Worm (Caenorhabditis elegans): ENCODE data around the gene F09E5.12.

Gene F09E5.12

DNA sequence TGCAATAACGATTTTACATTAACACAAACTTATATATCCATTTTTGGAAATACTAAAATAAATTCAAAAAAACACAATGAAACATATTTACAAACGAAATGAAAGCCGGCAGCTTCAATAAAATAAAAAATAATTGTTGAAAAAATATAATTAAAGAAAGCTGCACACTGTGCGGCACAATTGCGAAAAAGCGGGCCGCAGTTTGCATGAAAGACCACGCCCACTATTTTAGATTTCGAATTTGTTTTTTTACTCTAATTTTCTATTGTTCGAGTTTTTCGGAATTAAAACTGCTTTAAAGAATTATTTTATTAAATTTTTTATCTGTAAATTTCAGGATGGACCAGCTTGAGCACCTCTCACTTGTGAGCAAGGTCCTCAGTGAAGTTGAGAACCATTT lies 28.7 kb upstream of the F09E5.12 start, which contains the start of gene mog-5 (continued):
- no peak for TF ChIP-seq nhr-111 (GFP tag; optimal IDR thresholded peaks at IDR 0.05)
- TF ChIP-seq R02D3.7 (tag; optimal IDR thresholded peaks at IDR 0.05) = no peak
- no peak for TF ChIP-seq lim-7 (GFP tag; IDR thresholded peaks at IDR 0.05)
- TF ChIP-seq unc-39 (tag; optimal IDR thresholded peaks at IDR 0.05) = no peak
- TF ChIP-seq hlh-11 (tag; optimal IDR thresholded peaks at IDR 0.05) = no peak
- no peak for TF ChIP-seq ceh-32 (tag; optimal IDR thresholded peaks at IDR 0.05; ENCODE audit: poor library complexity)
- no peak for TF ChIP-seq nhr-42 (GFP tag; IDR thresholded peaks at IDR 0.05)
- TF ChIP-seq pha-4 (GFP tag; IDR thresholded peaks at IDR 0.05) = no peak
- TF ChIP-seq pha-4 (tag; optimal IDR thresholded peaks at IDR 0.05) = peak; percentile 25
- peak; percentile 40; the same call in 1 of the 2 replicates for TF ChIP-seq lin-38 (GFP tag; IDR thresholded peaks at IDR 0.05)

- TF ChIP-seq F10B5.3 (tag; optimal IDR thresholded peaks at IDR 0.05) = no peak
- no peak for TF ChIP-seq saeg-2 (GFP tag; IDR thresholded peaks at IDR 0.05)
- TF ChIP-seq snpc-1.2 (GFP tag; IDR thresholded peaks at IDR 0.05) = no peak
- TF ChIP-seq unc-39 (tag; optimal IDR thresholded peaks at IDR 0.05) = no peak
- TF ChIP-seq daf-12 (tag; optimal IDR thresholded peaks at IDR 0.05) = no peak
- TF ChIP-seq nhr-28 (tag; optimal IDR thresholded peaks at IDR 0.05) = peak; percentile 2
- TF ChIP-seq daf-16 (GFP tag; optimal IDR thresholded peaks at IDR 0.05) = no peak
- peak; percentile 61 for TF ChIP-seq daf-16 (tag; optimal IDR thresholded peaks at IDR 0.05)
- TF ChIP-seq hlh-11 (tag; optimal IDR thresholded peaks at IDR 0.05) = peak; percentile 11
Measured at ce11 chrII:5398779-5399178, 28.2 kb upstream of the F09E5.12 start, which contains the start of gene fbxl-3. fbxl-3 (minus strand) TSS chrII:5398902.

DNA sequence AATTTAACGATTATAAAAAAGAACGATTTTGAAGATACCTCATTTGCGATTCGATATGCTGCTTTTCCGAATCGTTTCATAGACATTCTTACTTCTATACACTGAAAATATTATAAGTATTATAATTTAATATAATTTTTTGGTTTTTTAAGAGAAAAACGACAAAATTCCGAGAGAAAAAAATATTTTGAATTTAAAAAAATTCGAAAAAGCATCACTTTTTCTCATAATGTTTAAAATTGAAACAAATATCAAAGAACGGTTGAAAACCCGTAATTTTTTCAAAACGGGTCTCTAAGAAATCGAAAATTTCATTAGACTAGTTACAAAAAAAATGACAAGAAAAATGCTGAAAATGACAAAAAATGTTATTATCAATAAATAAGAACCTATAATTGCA lies 25.1 kb upstream of the F09E5.12 start, which contains the start of gene pink-1:
Gene pink-1 (minus strand): TSS at position 101 of the 400 bp plus-strand sequence.
- TF ChIP-seq lin-38 (GFP tag; IDR thresholded peaks at IDR 0.05) = 0 out of 2 replicates have a peak, but pooled peaks have one; percentile 17
- TF ChIP-seq ceh-82 (tag; optimal IDR thresholded peaks at IDR 0.05) = no peak

ce11 chrII:5393090-5393489 lies 22.5 kb upstream of the F09E5.12 start, which contains the start of gene brap-2:
brap-2 (minus strand) TSS chrII:5393190.
- peak; percentile 11 for TF ChIP-seq aha-1 (tag)
- TF ChIP-seq rbr-2 (tag; optimal IDR thresholded peaks at IDR 0.05) = no peak

- TF ChIP-seq zfp-3 (GFP tag; conservative IDR thresholded peaks at IDR 0.05) = no peak
- TF ChIP-seq dpl-1 (GFP tag; optimal IDR thresholded peaks at IDR 0.05) = peak; percentile 55
Measured at ce11 chrII:5391447-5391846, 20.9 kb upstream of the F09E5.12 start.

DNA sequence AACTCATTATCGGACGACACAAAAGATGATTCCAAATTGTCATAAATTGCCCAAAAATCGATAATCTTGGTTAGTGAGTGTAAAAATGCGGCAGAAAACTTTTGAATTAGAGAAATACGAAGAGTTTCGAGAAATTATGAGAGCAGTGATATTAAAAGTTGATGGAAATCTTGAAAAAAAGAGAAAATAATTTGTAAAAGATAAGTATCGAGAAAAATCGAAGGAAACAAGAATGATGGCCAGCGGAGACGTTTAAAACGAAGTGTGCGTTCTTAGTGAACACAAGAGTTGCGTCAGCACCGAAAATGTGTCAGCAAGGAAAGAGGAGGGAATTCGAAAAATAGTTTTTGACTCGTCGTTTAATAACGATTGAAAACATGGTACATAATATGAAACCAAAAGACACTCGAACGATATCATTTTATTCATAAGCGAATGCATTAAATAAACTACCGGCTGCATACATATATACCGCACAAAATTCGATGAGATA lies 19.3 kb upstream of the F09E5.12 start, which contains the start of gene ndx-6:
Gene ndx-6 (minus strand): TSS at position 51 of the 493 bp plus-strand sequence.
- TF ChIP-seq rbr-2 (tag; optimal IDR thresholded peaks at IDR 0.05) (peak; percentile 75), spr-1 (tag; optimal IDR thresholded peaks at IDR 0.05) (peak; percentile 66), dmd-6 (GFP tag; IDR thresholded peaks at IDR 0.05) (peak; percentile 61), tag-97 (GFP tag; IDR thresholded peaks at IDR 0.05) (no peak), pqm-1 (tag; optimal IDR thresholded peaks at IDR 0.05) (no peak), aly-2 (tag; optimal IDR thresholded peaks at IDR 0.05) (no peak), ztf-11 (tag; optimal IDR thresholded peaks at IDR 0.05) (no peak), dpl-1 (GFP tag; optimal IDR thresholded peaks at IDR 0.05) (peak; percentile 99), mes-2 (tag; optimal IDR thresholded peaks at IDR 0.05; ENCODE audit: poor library complexity, severe bottlenecking) (peak; percentile 91), lin-15B (tag; optimal IDR thresholded peaks at IDR 0.05) (peak; percentile 22), hlh-11 (tag; optimal IDR thresholded peaks at IDR 0.05) (peak; percentile 72), nhr-102 (tag; optimal IDR thresholded peaks at IDR 0.05) (peak; percentile 74), set-16 (GFP tag; IDR thresholded peaks at IDR 0.05) (no peak), skn-1 (tag; optimal IDR thresholded peaks at IDR 0.05) (no peak), unc-130 (GFP tag; optimal IDR thresholded peaks at IDR 0.05) (no peak), nhr-11 (tag; optimal IDR thresholded peaks at IDR 0.05) (peak; percentile 71), lin-38 (GFP tag; IDR thresholded peaks at IDR 0.05) (peak; percentile 86), nhr-48 (tag; optimal IDR thresholded peaks at IDR 0.05) (peak; percentile 67), zip-11 (GFP tag; IDR thresholded peaks at IDR 0.05) (no peak), T20F7.1 (GFP tag; optimal IDR thresholded peaks at IDR 0.05) (peak; percentile 83), nhr-42 (GFP tag; IDR thresholded peaks at IDR 0.05) (0 out of 2 replicates have a peak, but pooled peaks have one; percentile 64), daf-19 (GFP tag; conservative IDR thresholded peaks at IDR 0.05) (peak; percentile 53; the same call in 1 of the 2 replicates), F37D6.2 (tag; optimal IDR thresholded peaks at IDR 0.05) (peak; percentile 31), hmg-1.1 (GFP tag; IDR thresholded peaks at IDR 0.05) (peak; percentile 71), mxl-3 (GFP tag; optimal IDR thresholded peaks at IDR 0.05) (peak; percentile 57), ama-1 (optimal IDR thresholded peaks at IDR 0.05) (peak; percentile 55)
